Worm (Caenorhabditis elegans): ENCODE measurements around the gene Y57E12AL.1.

DNA sequence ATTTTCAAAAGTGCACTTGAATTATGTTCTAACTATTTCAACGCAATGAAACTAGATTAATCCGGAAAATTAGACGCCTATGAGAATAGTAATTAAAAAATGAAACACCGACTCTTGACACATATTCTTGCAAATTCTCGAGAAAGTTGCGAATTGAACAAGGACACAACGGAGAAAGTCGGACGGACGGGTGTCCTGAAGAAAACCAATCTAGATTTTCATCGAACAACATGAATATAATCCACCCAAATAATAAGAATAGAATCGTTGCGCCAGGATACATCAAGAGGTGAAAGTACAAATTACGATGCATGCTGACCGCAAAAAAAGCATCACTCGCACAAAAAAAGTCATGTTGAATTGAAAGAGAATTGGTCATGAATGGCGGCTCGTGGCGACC lies 8.5 kb downstream of the Y57E12AL.1 start:
- no peak for TF ChIP-seq unc-39 (tag; optimal IDR thresholded peaks at IDR 0.05)
- no peak for TF ChIP-seq nhr-11 (tag; optimal IDR thresholded peaks at IDR 0.05)
- no peak for TF ChIP-seq lin-15B (tag; optimal IDR thresholded peaks at IDR 0.05)
- TF ChIP-seq fos-1 (tag; optimal IDR thresholded peaks at IDR 0.05), result no peak
- no peak for TF ChIP-seq set-16 (GFP tag; IDR thresholded peaks at IDR 0.05)
- TF ChIP-seq lin-13 (GFP tag; optimal IDR thresholded peaks at IDR 0.05), result no peak
- no peak for TF ChIP-seq pha-4 (GFP tag; IDR thresholded peaks at IDR 0.05)
- no peak for TF ChIP-seq pha-4 (tag; optimal IDR thresholded peaks at IDR 0.05)
- TF ChIP-seq unc-62 (GFP tag; optimal IDR thresholded peaks at IDR 0.05 in 1 of 2), result peak in 1 of 2 experiments; percentile 59
- no peak for TF ChIP-seq unc-62 (tag; optimal IDR thresholded peaks at IDR 0.05)

All from whole organism, L4 larva.